Worm (Caenorhabditis elegans) whole organism, mixed stage, embryonic: ENCODE results near the gene srj-40.

Experiments used
- blmp-1 ChIP-seq: fragments of 150-350 bp; optimal IDR thresholded peaks from 2 replicates; lab custom pipeline; 2014; ENCODE audit warnings: missing biosample characterization, missing genetic modification characterization
- ces-1 ChIP-seq: fragments of 150-350 bp; optimal IDR thresholded peaks from 2 replicates; lab custom pipeline; 2014; ENCODE audit warnings: missing biosample characterization, missing genetic modification reagents, missing genetic modification characterization
- elt-3 ChIP-seq: fragments of 150-350 bp; optimal IDR thresholded peaks from 2 replicates; lab custom pipeline; 2014; ENCODE audit warnings: missing biosample characterization, missing genetic modification characterization
- mls-2 ChIP-seq: sonication (generic microtip); optimal IDR thresholded peaks from 2 replicates; lab custom pipeline; 2016; ENCODE audit warnings: mild to moderate bottlenecking, missing genetic modification characterization, moderate library complexity, missing compliant biosample characterization
- nhr-12 ChIP-seq: fragments of 150-350 bp; optimal IDR thresholded peaks from 2 replicates; lab custom pipeline; 2014; ENCODE audit warnings: missing biosample characterization, missing genetic modification characterization
- nhr-2 ChIP-seq: fragments of 150-350 bp; optimal IDR thresholded peaks from 2 replicates; lab custom pipeline; 2014; ENCODE audit warnings: missing biosample characterization, missing genetic modification characterization
- nhr-237 ChIP-seq: fragments of 150-350 bp; optimal IDR thresholded peaks from 2 replicates; lab custom pipeline; 2014; ENCODE audit warnings: missing biosample characterization, missing genetic modification characterization
- nhr-28 ChIP-seq: fragments of 150-350 bp; optimal IDR thresholded peaks from 2 replicates; lab custom pipeline; 2014; ENCODE audit warnings: missing biosample characterization, missing genetic modification characterization
- nhr-76 ChIP-seq: sonication (generic microtip); optimal IDR thresholded peaks from 2 replicates; lab custom pipeline; 2017; ENCODE audit warnings: missing biosample characterization, missing genetic modification characterization
- pha-4 ChIP-seq: fragments of 150-350 bp; optimal IDR thresholded peaks from 2 replicates; lab custom pipeline; 2018; ENCODE audit warnings: missing biosample characterization, missing genetic modification reagents, missing genetic modification characterization
- sem-2 ChIP-seq: fragments of 200-800 bp; sonication (Bioruptor generic); optimal IDR thresholded peaks from 2 replicates; lab custom pipeline; 2018; ENCODE audit warnings: mild to moderate bottlenecking, missing genetic modification characterization, missing compliant biosample characterization
- snpc-4 ChIP-seq: fragments of 150-350 bp; optimal IDR thresholded peaks from 2 replicates; lab custom pipeline; 2014; ENCODE audit warnings: missing biosample characterization, missing genetic modification characterization
- unc-120 ChIP-seq: sonication (generic microtip); optimal IDR thresholded peaks from 2 replicates; lab custom pipeline; 2017; ENCODE audit warnings: missing genetic modification characterization, missing compliant biosample characterization; ENCODE audit not compliant: poor library complexity, severe bottlenecking
- unc-62 ChIP-seq: fragments of 150-350 bp; optimal IDR thresholded peaks from 2 replicates; lab custom pipeline; 2014; ENCODE audit warnings: missing biosample characterization, missing genetic modification reagents, missing genetic modification characterization

- TF ChIP-seq mls-2 (tag; lab: Kevin White, UChicago) (no peak), unc-62 (GFP tag; lab: Kevin White, UChicago) (no peak), unc-120 (no peak), elt-3 (no peak), nhr-76 (tag; lab: Kevin White, UChicago) (no peak), blmp-1 (tag; lab: Kevin White, UChicago) (no peak), ces-1 (GFP tag; lab: Kevin White, UChicago) (no peak), pha-4 (tag; lab: Kevin White, UChicago) (no peak), snpc-4 (tag; lab: Kevin White, UChicago) (no peak), nhr-237 (tag; lab: Kevin White, UChicago) (no peak), nhr-12 (tag; lab: Kevin White, UChicago) (no peak), nhr-28 (tag; lab: Kevin White, UChicago) (no peak), nhr-2 (tag; lab: Kevin White, UChicago) (no peak), sem-2 (GFP tag; lab: Kevin White, UChicago) (no peak)
Observed at ce11 chrV:4118332-4118731, 16.7 kb downstream of the srj-40 start, which contains the start of gene T05B4.9.
